Worm (Caenorhabditis elegans) whole organism, L3 larva: ENCODE data around the gene D2096.11.
A peak's percentile ranks its signal among the peaks of the same experiment; 100 is the strongest.

Experiments used
- egl-27 ChIP-seq: sonication (generic microtip); optimal IDR thresholded peaks from 4 replicates; lab custom pipeline; 2017; ENCODE audit warnings: missing biosample characterization, missing genetic modification reagents, missing genetic modification characterization
- nfya-1 ChIP-seq: sonication (generic microtip); optimal IDR thresholded peaks from 2 replicates; lab custom pipeline; 2017; ENCODE audit warnings: missing genetic modification characterization, mild to moderate bottlenecking, missing compliant biosample characterization, antibody characterized with exemption, moderate library complexity; ENCODE audit not compliant: insufficient read depth
- nhr-237 ChIP-seq: fragments of 150-350 bp; optimal IDR thresholded peaks from 2 replicates; lab custom pipeline; 2014; ENCODE audit warnings: missing biosample characterization, missing genetic modification characterization
- nhr-25 ChIP-seq: sonication (generic microtip); optimal IDR thresholded peaks from 2 replicates; lab custom pipeline; 2017; ENCODE audit warnings: missing biosample characterization, missing genetic modification characterization
- nhr-28 ChIP-seq: fragments of 150-350 bp; optimal IDR thresholded peaks from 2 replicates; lab custom pipeline; 2014; ENCODE audit warnings: missing biosample characterization, missing genetic modification characterization
- nhr-67 ChIP-seq: fragments of 150-350 bp; optimal IDR thresholded peaks from 2 replicates; lab custom pipeline; 2014; ENCODE audit warnings: missing biosample characterization, missing genetic modification characterization
- nhr-77 ChIP-seq: fragments of 150-350 bp; optimal IDR thresholded peaks from 2 replicates; lab custom pipeline; 2014; ENCODE audit warnings: missing biosample characterization, missing genetic modification characterization
- unc-39 ChIP-seq: sonication (generic microtip); optimal IDR thresholded peaks from 4 replicates; lab custom pipeline; 2017; ENCODE audit warnings: missing biosample characterization, missing genetic modification characterization
- ztf-4 ChIP-seq: fragments of 150-350 bp; optimal IDR thresholded peaks from 2 replicates; lab custom pipeline; 2014; ENCODE audit warnings: missing biosample characterization, missing genetic modification characterization

- no peak for TF ChIP-seq egl-27
- no peak for TF ChIP-seq nhr-237 (tag; lab: Kevin White, UChicago)
- TF ChIP-seq nhr-67 (tag; lab: Kevin White, UChicago), result no peak
- no peak for TF ChIP-seq ztf-4
- no peak for TF ChIP-seq nhr-28 (tag; lab: Kevin White, UChicago)
- no peak for TF ChIP-seq nhr-25 (tag; lab: Kevin White, UChicago)
- no peak for TF ChIP-seq nhr-77
- TF ChIP-seq unc-39, result no peak
- TF ChIP-seq nfya-1, result peak; percentile 31
Measured at ce11 chrIV:8359716-8360407, 34.1 kb downstream of the D2096.11 start, which contains the start of gene D2096.5.
